Fruit fly (Drosophila melanogaster) whole organism, embryonic: ENCODE results near the gene sna.
A peak's percentile ranks its signal among the peaks of the same experiment; 100 is the strongest.

Experiments used
- Atf-2 ChIP-seq: fragments of 200-800 bp; sonication (Bioruptor generic); optimal IDR thresholded peaks from 2 replicates; lab custom pipeline; 2016; ENCODE audit warnings: missing biosample characterization, missing genetic modification characterization
- Bgb ChIP-seq: fragments of 200-800 bp; sonication (Bioruptor generic); IDR thresholded peaks from 2 replicates; pipeline ENCODE4 v1.3.6; 2022; ENCODE audit warnings: missing biosample characterization, missing genetic modification characterization; ENCODE audit not compliant: partially characterized antibody
- CG10321 ChIP-seq: fragments of 200-800 bp; sonication (Bioruptor generic); IDR thresholded peaks from 2 replicates; pipeline ENCODE4 v1.3.6; 2022; ENCODE audit warnings: missing biosample characterization, missing genetic modification characterization
- CG10543 ChIP-seq: fragments of 200-800 bp; sonication (Bioruptor generic); optimal IDR thresholded peaks from 3 replicates; lab custom pipeline; 2017; ENCODE audit warnings: missing biosample characterization, mild to moderate bottlenecking, missing genetic modification characterization, moderate library complexity
- CG11247 ChIP-seq: fragments of 200-800 bp; sonication (Bioruptor generic); IDR thresholded peaks from 2 replicates; pipeline ENCODE4 v1.3.6; 2022; ENCODE audit warnings: missing biosample characterization, missing genetic modification characterization
- CG11398 ChIP-seq: fragments of 200-800 bp; sonication (Bioruptor generic); optimal IDR thresholded peaks from 2 replicates; lab custom pipeline; 2016; ENCODE audit warnings: missing biosample characterization, missing genetic modification characterization
- CG12299 ChIP-seq: fragments of 200-800 bp; sonication (Bioruptor generic); optimal IDR thresholded peaks from 2 replicates; lab custom pipeline; 2018; ENCODE audit warnings: missing biosample characterization, mild to moderate bottlenecking, missing genetic modification characterization
- CG12659 ChIP-seq: fragments of 200-800 bp; sonication (Bioruptor generic); optimal IDR thresholded peaks from 3 replicates; lab custom pipeline; 2017; ENCODE audit warnings: mild to moderate bottlenecking, missing biosample characterization, missing genetic modification reagents, missing genetic modification characterization
- CG13123 ChIP-seq: fragments of 200-800 bp; sonication (Bioruptor generic); optimal IDR thresholded peaks from 2 replicates; lab custom pipeline; 2016; ENCODE audit warnings: missing biosample characterization, missing genetic modification characterization
- CG17912 ChIP-seq: fragments of 200-800 bp; sonication (Bioruptor generic); optimal IDR thresholded peaks from 2 replicates; lab custom pipeline; 2018; ENCODE audit warnings: missing biosample characterization, mild to moderate bottlenecking, missing genetic modification characterization
- CG1832 ChIP-seq: fragments of 200-800 bp; sonication (Bioruptor generic); optimal IDR thresholded peaks from 2 replicates; lab custom pipeline; 2017; ENCODE audit warnings: missing biosample characterization, mild to moderate bottlenecking, missing genetic modification characterization, inconsistent platforms
- CG31441 ChIP-seq: fragments of 200-800 bp; sonication (Bioruptor generic); IDR thresholded peaks from 2 replicates; pipeline ENCODE4 v1.3.6; 2022; ENCODE audit warnings: missing biosample characterization, missing genetic modification characterization
- CG3281 ChIP-seq: fragments of 200-800 bp; sonication (Bioruptor generic); optimal IDR thresholded peaks from 3 replicates; lab custom pipeline; 2017; ENCODE audit warnings: missing biosample characterization, mild to moderate bottlenecking, missing genetic modification characterization
- CG6175 ChIP-seq: fragments of 200-800 bp; sonication (Bioruptor generic); IDR thresholded peaks from 3 replicates; pipeline ENCODE4 v1.3.6; 2022; ENCODE audit warnings: missing biosample characterization, missing genetic modification characterization
- CG6254 ChIP-seq: fragments of 200-800 bp; sonication (Bioruptor generic); optimal IDR thresholded peaks from 3 replicates; lab custom pipeline; 2017; ENCODE audit warnings: mild to moderate bottlenecking, missing biosample characterization, missing genetic modification reagents, missing genetic modification characterization
- CG7372 ChIP-seq: fragments of 200-800 bp; sonication (Bioruptor generic); IDR thresholded peaks from 2 replicates; pipeline ENCODE4 v1.3.6; 2022; ENCODE audit warnings: missing biosample characterization, missing genetic modification characterization
- CG9609 ChIP-seq: fragments of 200-800 bp; sonication (Bioruptor generic); optimal IDR thresholded peaks from 3 replicates; lab custom pipeline; 2016; ENCODE audit warnings: missing biosample characterization, missing genetic modification characterization
- CG9817 ChIP-seq: fragments of 200-800 bp; sonication (Bioruptor generic); optimal IDR thresholded peaks from 2 replicates; lab custom pipeline; 2018; ENCODE audit warnings: missing biosample characterization, mild to moderate bottlenecking, missing genetic modification characterization, moderate library complexity
- Dad ChIP-seq: fragments of 200-800 bp; sonication (Bioruptor generic); optimal IDR thresholded peaks from 3 replicates; lab custom pipeline; 2016; ENCODE audit warnings: missing biosample characterization, missing genetic modification characterization
- Dfd ChIP-seq, 2 experiments: fragments of >200 bp; optimal IDR thresholded peaks; 2 replicates each; lab custom pipeline; 2017; ENCODE audit warnings: missing biosample characterization in 2 of 2, missing genetic modification characterization in 2 of 2
- Dip2 ChIP-seq: fragments of 200-800 bp; sonication (Bioruptor generic); IDR thresholded peaks from 2 replicates; pipeline ENCODE4 v1.3.6; 2022; ENCODE audit warnings: missing biosample characterization, missing genetic modification characterization
- Dref ChIP-seq: fragments of 200-800 bp; sonication (Bioruptor generic); IDR thresholded peaks from 2 replicates; pipeline ENCODE4 v1.3.6; 2022; ENCODE audit warnings: missing biosample characterization, missing genetic modification characterization
- ERR ChIP-seq: fragments of 200-800 bp; sonication (Bioruptor generic); optimal IDR thresholded peaks from 2 replicates; lab custom pipeline; 2016; ENCODE audit warnings: missing biosample characterization, missing genetic modification characterization
- Ets65A ChIP-seq: fragments of 200-800 bp; sonication (Bioruptor generic); peaks from one replicate; lab custom pipeline; 2016; ENCODE audit warnings: missing biosample characterization, missing genetic modification characterization
- Ets97D ChIP-seq: fragments of 200-800 bp; sonication (Bioruptor generic); optimal IDR thresholded peaks from 3 replicates; lab custom pipeline; 2016; ENCODE audit warnings: missing biosample characterization, missing genetic modification characterization
- Fer3 ChIP-seq: fragments of 200-800 bp; sonication (Bioruptor generic); optimal IDR thresholded peaks from 2 replicates; lab custom pipeline; 2018; ENCODE audit warnings: missing biosample characterization, mild to moderate bottlenecking, missing genetic modification characterization, moderate library complexity
- Mrtf ChIP-seq: fragments of 200-800 bp; sonication (Bioruptor generic); IDR thresholded peaks from 3 replicates; pipeline ENCODE4 v1.3.6; 2022; ENCODE audit warnings: missing biosample characterization, missing genetic modification characterization
- NFAT ChIP-seq: fragments of 200-800 bp; sonication (Bioruptor generic); IDR thresholded peaks from 2 replicates; pipeline ENCODE4 v1.3.6; 2022; ENCODE audit warnings: missing biosample characterization, missing genetic modification characterization
- NK7.1 ChIP-seq: fragments of 200-800 bp; sonication (Bioruptor generic); optimal IDR thresholded peaks from 3 replicates; lab custom pipeline; 2016; ENCODE audit warnings: missing biosample characterization, missing genetic modification characterization
- Opbp ChIP-seq: fragments of 200-800 bp; sonication (Bioruptor generic); IDR thresholded peaks from 3 replicates; pipeline ENCODE4 v1.3.6; 2022; ENCODE audit warnings: missing biosample characterization, missing genetic modification characterization; ENCODE audit not compliant: partially characterized antibody
- ab ChIP-seq: fragments of 200-800 bp; sonication (Bioruptor generic); optimal IDR thresholded peaks from 2 replicates; lab custom pipeline; 2016; ENCODE audit warnings: missing biosample characterization, missing genetic modification characterization
- btn ChIP-seq: fragments of 200-800 bp; sonication (Bioruptor generic); optimal IDR thresholded peaks from 2 replicates; lab custom pipeline; 2016; ENCODE audit warnings: missing biosample characterization, missing genetic modification characterization
- danr ChIP-seq: fragments of 200-800 bp; sonication (Bioruptor generic); IDR thresholded peaks from 2 replicates; pipeline ENCODE4 v1.3.6; 2022; ENCODE audit warnings: missing biosample characterization, missing genetic modification characterization
- fru ChIP-seq: fragments of >200 bp; optimal IDR thresholded peaks from 2 replicates; lab custom pipeline; 2017
- gfzf ChIP-seq: fragments of 200-800 bp; sonication (Bioruptor generic); optimal IDR thresholded peaks from 2 replicates; lab custom pipeline; 2016; ENCODE audit warnings: missing biosample characterization, mild to moderate bottlenecking, missing genetic modification characterization, moderate library complexity
- h ChIP-seq: fragments of >200 bp; optimal IDR thresholded peaks from 2 replicates; lab custom pipeline; 2017
- insv ChIP-seq, 2 experiments: fragments of 200-800 bp; sonication (Bioruptor generic); optimal IDR thresholded peaks; 3 replicates each; lab custom pipeline; 2016 to 2018; ENCODE audit warnings: missing biosample characterization in 2 of 2, missing genetic modification characterization in 2 of 2
- jigr1 ChIP-seq: fragments of 200-800 bp; sonication (Bioruptor generic); IDR thresholded peaks from 3 replicates; pipeline ENCODE4 v1.3.6; 2022; ENCODE audit warnings: missing biosample characterization, missing genetic modification characterization
- lov ChIP-seq, 2 experiments: fragments of 200-800 bp in 1 of 2; fragments of >200 bp in 1 of 2; sonication (Bioruptor generic) in 1 of 2; IDR thresholded peaks in 1 of 2; optimal IDR thresholded peaks in 1 of 2; 2 replicates in 1 of 2; 3 replicates in 1 of 2; pipeline versions ENCODE4 v1.3.6 to Lab custom; 2017 to 2022; ENCODE audit warnings: missing biosample characterization in 1 of 2, missing genetic modification characterization in 1 of 2
- luna ChIP-seq: fragments of 200-800 bp; sonication (Bioruptor generic); optimal IDR thresholded peaks from 2 replicates; lab custom pipeline; 2016; ENCODE audit warnings: missing biosample characterization, missing genetic modification characterization
- nerfin-2 ChIP-seq: fragments of 200-800 bp; sonication (Bioruptor generic); IDR thresholded peaks from 2 replicates; pipeline ENCODE4 v1.3.6; 2022; ENCODE audit warnings: missing biosample characterization, missing genetic modification characterization; ENCODE audit not compliant: partially characterized antibody
- p53 ChIP-seq: fragments of 200-800 bp; sonication (Bioruptor generic); optimal IDR thresholded peaks from 2 replicates; lab custom pipeline; 2016; ENCODE audit warnings: missing biosample characterization, missing genetic modification characterization
- run ChIP-seq: fragments of 200-800 bp; sonication (Bioruptor generic); optimal IDR thresholded peaks from 3 replicates; lab custom pipeline; 2018; ENCODE audit warnings: missing biosample characterization, mild to moderate bottlenecking, missing genetic modification characterization
- shn ChIP-seq: fragments of 200-800 bp; sonication (Bioruptor generic); optimal IDR thresholded peaks from 3 replicates; lab custom pipeline; 2016; ENCODE audit warnings: missing biosample characterization, missing genetic modification characterization
- sim ChIP-seq: fragments of 200-800 bp; sonication (Bioruptor generic); IDR thresholded peaks from 2 replicates; pipeline ENCODE4 v1.3.6; 2022; ENCODE audit warnings: missing biosample characterization, missing genetic modification characterization
- sima ChIP-seq: fragments of 200-800 bp; sonication (Bioruptor generic); optimal IDR thresholded peaks from 2 replicates; lab custom pipeline; 2016; ENCODE audit warnings: missing biosample characterization, missing genetic modification characterization
- sna ChIP-seq: fragments of 200-800 bp; sonication (Bioruptor generic); IDR thresholded peaks from 2 replicates; pipeline ENCODE4 v1.3.6; 2022; ENCODE audit warnings: missing biosample characterization, missing genetic modification characterization; ENCODE audit not compliant: partially characterized antibody
- tll ChIP-seq, 2 experiments: fragments of 200-800 bp in 1 of 2; fragments of >200 bp in 1 of 2; sonication (Bioruptor generic) in 1 of 2; optimal IDR thresholded peaks; 2 replicates each; lab custom pipeline; 2017 to 2019; ENCODE audit warnings: missing biosample characterization in 2 of 2, missing genetic modification characterization in 2 of 2, mild to moderate bottlenecking in 1 of 2, moderate library complexity in 1 of 2
- tna ChIP-seq: fragments of 200-800 bp; sonication (Bioruptor generic); IDR thresholded peaks from 2 replicates; pipeline ENCODE4 v1.3.6; 2022; ENCODE audit warnings: missing biosample characterization, missing genetic modification characterization; ENCODE audit not compliant: partially characterized antibody
- twi ChIP-seq: fragments of 200-800 bp; optimal IDR thresholded peaks from 2 replicates; lab custom pipeline; 2019; ENCODE audit warnings: missing biosample characterization, mild to moderate bottlenecking, missing genetic modification characterization, moderate library complexity
- unpg ChIP-seq: fragments of 200-800 bp; sonication (Bioruptor generic); optimal IDR thresholded peaks from 3 replicates; lab custom pipeline; 2018; ENCODE audit warnings: missing biosample characterization, mild to moderate bottlenecking, missing genetic modification characterization, moderate library complexity
- yki ChIP-seq: fragments of >200 bp; optimal IDR thresholded peaks from 3 replicates; lab custom pipeline; 2018
- zfh1 ChIP-seq: fragments of 200-800 bp; sonication (Bioruptor generic); IDR thresholded peaks from 3 replicates; pipeline ENCODE4 v1.3.6; 2022; ENCODE audit warnings: missing biosample characterization, missing genetic modification characterization

The sna gene

dm6 chr2L:15432260-15432659 is 45.8 kb downstream of the sna start (continued):
- TF ChIP-seq unpg (GFP tag; lab: Kevin White, UChicago) (peak; percentile 33), CG11247 (GFP tag; lab: Robert Waterston, UW) (no peak), tna (GFP tag; lab: Robert Waterston, UW) (no peak), CG10543 (GFP tag; lab: Kevin White, UChicago) (no peak), insv (GFP tag; optimal IDR thresholded peaks at IDR 0.05; lab: Kevin White, UChicago) (no peak), p53 (GFP tag; lab: Kevin White, UChicago) (no peak), fru (lab: Kevin White, UChicago) (no peak), CG17912 (GFP tag; lab: Kevin White, UChicago) (no peak), Ets97D (GFP tag; lab: Kevin White, UChicago) (no peak), Atf-2 (GFP tag; lab: Kevin White, UChicago) (peak; percentile 23), CG6175 (GFP tag; lab: Robert Waterston, UW) (no peak), btn (GFP tag; lab: Kevin White, UChicago) (no peak), CG3281 (GFP tag; lab: Kevin White, UChicago) (no peak), Mrtf (GFP tag; lab: Robert Waterston, UW) (no peak), CG6254 (peak; percentile 22), tll (GFP tag; optimal IDR thresholded peaks at IDR 0.05; lab: Kevin White, UChicago) (no peak), nerfin-2 (GFP tag; lab: Robert Waterston, UW) (no peak), CG9817 (peak; percentile 6), zfh1 (GFP tag; lab: Robert Waterston, UW) (peak; percentile 75), sim (no peak), h (lab: Kevin White, UChicago) (no peak), NK7.1 (GFP tag; lab: Kevin White, UChicago) (no peak), ERR (GFP tag; lab: Kevin White, UChicago) (no peak), danr (GFP tag; lab: Robert Waterston, UW) (no peak), CG10321 (no peak), shn (GFP tag; lab: Kevin White, UChicago) (no peak), Dip2 (GFP tag; lab: Robert Waterston, UW) (no peak), Opbp (no peak), luna (GFP tag; lab: Kevin White, UChicago) (no peak), CG1832 (GFP tag; lab: Kevin White, UChicago) (no peak), Dref (GFP tag; lab: Robert Waterston, UW) (no peak), Dfd (GFP tag; optimal IDR thresholded peaks at IDR 0.05; lab: Kevin White, UChicago) (no peak), Ets65A (GFP tag; lab: Kevin White, UChicago) (no peak), CG12659 (GFP tag; lab: Kevin White, UChicago) (no peak), lov (optimal IDR thresholded peaks at IDR 0.05; lab: Kevin White, UChicago) (no peak), lov (GFP tag; IDR thresholded peaks at IDR 0.05; lab: Robert Waterston, UW) (no peak), CG11398 (GFP tag; lab: Kevin White, UChicago) (no peak), CG31441 (GFP tag; lab: Robert Waterston, UW) (0 out of 2 replicates have a peak, but pooled peaks have one; percentile 35), run (tag; lab: Kevin White, UChicago) (no peak), twi (tag; lab: Kevin White, UChicago) (no peak), Fer3 (tag; lab: Kevin White, UChicago) (peak; percentile 12), sna (GFP tag; lab: Robert Waterston, UW) (no peak), CG7372 (no peak), jigr1 (GFP tag; lab: Robert Waterston, UW) (no peak), sima (GFP tag; lab: Kevin White, UChicago) (no peak), NFAT (GFP tag; lab: Robert Waterston, UW) (no peak), CG13123 (GFP tag; lab: Kevin White, UChicago) (no peak), gfzf (no peak), CG9609 (GFP tag; lab: Kevin White, UChicago) (no peak), CG12299 (tag; lab: Kevin White, UChicago) (no peak), Dad (GFP tag; lab: Kevin White, UChicago) (no peak), ab (GFP tag; lab: Kevin White, UChicago) (no peak), Bgb (GFP tag; lab: Robert Waterston, UW) (no peak), yki (no peak)
